Worm (Caenorhabditis elegans): ENCODE measurements around the gene Y54G11A.14.
"Not testable (repeated sequence)": the region's sequence is repeated elsewhere in the genome, so short reads cannot be mapped to it uniquely, and the experiment has no call there.

ce11 chrII:14297050-14297449 is 20.9 kb upstream of the Y54G11A.14 start, which contains the start of gene Y54G11A.7:
- not testable (repeated sequence) for TF ChIP-seq blmp-1, mdl-1 (tag; optimal IDR thresholded peaks at IDR 0.05)
